Worm (Caenorhabditis elegans) whole organism, L1 larva: ENCODE data around the gene swt-5.

Experiments used
- C16A3.4 ChIP-seq: fragments of 150-350 bp; optimal IDR thresholded peaks from 2 replicates; lab custom pipeline; 2014; ENCODE audit warnings: missing biosample characterization, missing genetic modification characterization
- F16B12.6 ChIP-seq: fragments of 150-350 bp; optimal IDR thresholded peaks from 2 replicates; lab custom pipeline; 2014; ENCODE audit warnings: missing biosample characterization, missing genetic modification characterization
- Y116A8C.19 ChIP-seq: sonication (generic microtip); optimal IDR thresholded peaks from 2 replicates; lab custom pipeline; 2016; ENCODE audit warnings: missing compliant biosample characterization, missing genetic modification characterization, borderline replicate concordance
- aha-1 ChIP-seq: fragments of 150-350 bp; optimal IDR thresholded peaks from 2 replicates; lab custom pipeline; 2014; ENCODE audit warnings: missing biosample characterization, missing genetic modification characterization
- alr-1 ChIP-seq: fragments of 200-800 bp; sonication (Bioruptor generic); optimal IDR thresholded peaks from 2 replicates; lab custom pipeline; 2018; ENCODE audit warnings: borderline replicate concordance, mild to moderate bottlenecking, missing genetic modification characterization, missing compliant biosample characterization
- blmp-1 ChIP-seq: fragments of 150-350 bp; optimal IDR thresholded peaks from 2 replicates; lab custom pipeline; 2014; ENCODE audit warnings: missing biosample characterization, missing genetic modification characterization
- ceh-8 ChIP-seq: fragments of 200-800 bp; sonication (Bioruptor generic); optimal IDR thresholded peaks from 2 replicates; lab custom pipeline; 2018; ENCODE audit warnings: mild to moderate bottlenecking, missing genetic modification characterization, moderate library complexity, missing compliant biosample characterization
- ceh-82 ChIP-seq, 3 experiments: fragments of 150-350 bp in 1 of 3; sonication (generic microtip) in 2 of 3; optimal IDR thresholded peaks; 2 replicates each; lab custom pipeline; 2014 to 2017; ENCODE audit warnings: missing biosample characterization in 3 of 3, missing genetic modification characterization in 3 of 3
- ceh-90 ChIP-seq: sonication (generic microtip); optimal IDR thresholded peaks from 2 replicates; lab custom pipeline; 2016; ENCODE audit warnings: missing genetic modification characterization, missing compliant biosample characterization
- ces-1 ChIP-seq: fragments of 150-350 bp; optimal IDR thresholded peaks from 2 replicates; lab custom pipeline; 2014; ENCODE audit warnings: missing biosample characterization, missing genetic modification reagents, missing genetic modification characterization
- dpl-1 ChIP-seq, 3 experiments: fragments of 150-350 bp in 2 of 3; sonication (generic microtip) in 1 of 3; optimal IDR thresholded peaks; 2 replicates each; lab custom pipeline; 2014 to 2017; ENCODE audit warnings: missing biosample characterization in 3 of 3, missing genetic modification characterization in 3 of 3, missing genetic modification reagents in 3 of 3
- dsc-1 ChIP-seq: sonication (generic microtip); optimal IDR thresholded peaks from 2 replicates; lab custom pipeline; 2016; ENCODE audit warnings: mild to moderate bottlenecking, missing genetic modification characterization, missing compliant biosample characterization
- efl-1 ChIP-seq, 4 experiments: fragments of 150-350 bp; optimal IDR thresholded peaks in 3 of 4; peaks in 1 of 4; 1 replicate in 1 of 4; 2 replicates in 3 of 4; lab custom pipeline; 2014; ENCODE audit warnings: missing biosample characterization in 2 of 4, missing genetic modification characterization in 2 of 4, missing genetic modification reagents in 2 of 4
- egl-13 ChIP-seq: sonication (generic microtip); optimal IDR thresholded peaks from 2 replicates; lab custom pipeline; 2016; ENCODE audit warnings: missing genotype, missing genetic modification reagents, missing genetic modification characterization, missing compliant biosample characterization
- fkh-10 ChIP-seq: sonication (generic microtip); optimal IDR thresholded peaks from 2 replicates; lab custom pipeline; 2017; ENCODE audit warnings: missing biosample characterization, missing genetic modification reagents, missing genetic modification characterization
- fkh-4 ChIP-seq: sonication (generic microtip); optimal IDR thresholded peaks from 2 replicates; lab custom pipeline; 2016; ENCODE audit warnings: missing compliant biosample characterization, missing genetic modification characterization, borderline replicate concordance
- fkh-8 ChIP-seq: sonication (generic microtip); optimal IDR thresholded peaks from 2 replicates; lab custom pipeline; 2016; ENCODE audit warnings: mild to moderate bottlenecking, missing genetic modification characterization, missing compliant biosample characterization
- fos-1 ChIP-seq: fragments of 150-350 bp; optimal IDR thresholded peaks from 2 replicates; lab custom pipeline; 2014; ENCODE audit warnings: missing biosample characterization, missing genetic modification characterization
- hlh-17 ChIP-seq: fragments of 200-800 bp; sonication (Bioruptor generic); optimal IDR thresholded peaks from 2 replicates; lab custom pipeline; 2018; ENCODE audit warnings: missing genetic modification characterization, mild to moderate bottlenecking, missing compliant biosample characterization, moderate library complexity, borderline replicate concordance
- irx-1 ChIP-seq: sonication (generic microtip); optimal IDR thresholded peaks from 2 replicates; lab custom pipeline; 2016; ENCODE audit warnings: missing genetic modification characterization, missing compliant biosample characterization
- isw-1 ChIP-seq: fragments of 200-800 bp; sonication (Bioruptor generic); IDR thresholded peaks from 2 replicates; pipeline ENCODE4 v1.3.6; 2022; ENCODE audit warnings: missing genetic modification characterization, missing compliant biosample characterization
- jun-1 ChIP-seq: fragments of 150-350 bp; optimal IDR thresholded peaks from 2 replicates; lab custom pipeline; 2014; ENCODE audit warnings: missing biosample characterization, missing genetic modification reagents, missing genetic modification characterization
- lin-13 ChIP-seq: fragments of 150-350 bp; optimal IDR thresholded peaks from 2 replicates; lab custom pipeline; 2014; ENCODE audit warnings: missing biosample characterization, missing genetic modification reagents, missing genetic modification characterization
- lin-14 ChIP-seq: fragments of 200-800 bp; sonication (Bioruptor generic); optimal IDR thresholded peaks from 2 replicates; lab custom pipeline; 2018; ENCODE audit warnings: mild to moderate bottlenecking, missing genetic modification characterization, moderate library complexity, missing compliant biosample characterization
- lin-15B ChIP-seq: fragments of 150-350 bp; sonication (generic microtip); optimal IDR thresholded peaks from 3 replicates; lab custom pipeline; 2014; ENCODE audit warnings: missing biosample characterization, missing genetic modification characterization
- lin-35 ChIP-seq, 2 experiments: fragments of 150-350 bp; optimal IDR thresholded peaks; 2 replicates each; lab custom pipeline; 2014; ENCODE audit warnings: missing biosample characterization in 2 of 2, missing genetic modification characterization in 2 of 2, missing genetic modification reagents in 2 of 2
- lin-39 ChIP-seq: fragments of 150-350 bp; optimal IDR thresholded peaks from 2 replicates; lab custom pipeline; 2014; ENCODE audit warnings: missing biosample characterization, missing genetic modification reagents, missing genetic modification characterization
- lsy-2 ChIP-seq, 2 experiments: fragments of 150-350 bp; optimal IDR thresholded peaks; 2 replicates each; lab custom pipeline; 2014; ENCODE audit warnings: missing biosample characterization in 2 of 2, missing genetic modification characterization in 2 of 2
- mef-2 ChIP-seq: fragments of 150-350 bp; optimal IDR thresholded peaks from 2 replicates; lab custom pipeline; 2014; ENCODE audit warnings: missing biosample characterization, missing genetic modification characterization
- mep-1 ChIP-seq: fragments of 150-350 bp; optimal IDR thresholded peaks from 2 replicates; lab custom pipeline; 2014; ENCODE audit warnings: missing biosample characterization, missing genetic modification characterization
- nhr-19 ChIP-seq: fragments of 200-800 bp; sonication (Bioruptor generic); conservative IDR thresholded peaks from 2 replicates; pipeline ENCODE4 v1.3.6; 2022; ENCODE audit warnings: missing genetic modification characterization, missing compliant biosample characterization
- nhr-20 ChIP-seq: sonication (generic microtip); optimal IDR thresholded peaks from 2 replicates; lab custom pipeline; 2016; ENCODE audit warnings: mild to moderate bottlenecking, missing genetic modification characterization, missing compliant biosample characterization
- nhr-47 ChIP-seq: sonication (generic microtip); optimal IDR thresholded peaks from 2 replicates; lab custom pipeline; 2016; ENCODE audit warnings: mild to moderate bottlenecking, missing genetic modification characterization, moderate library complexity, missing compliant biosample characterization
- nhr-71 ChIP-seq: sonication (generic microtip); optimal IDR thresholded peaks from 2 replicates; lab custom pipeline; 2016; ENCODE audit warnings: mild to moderate bottlenecking, missing genetic modification characterization, moderate library complexity, missing compliant biosample characterization
- nhr-76 ChIP-seq: sonication (generic microtip); optimal IDR thresholded peaks from 2 replicates; lab custom pipeline; 2017; ENCODE audit warnings: missing biosample characterization, missing genetic modification characterization
- nhr-84 ChIP-seq: sonication (generic microtip); optimal IDR thresholded peaks from 2 replicates; lab custom pipeline; 2017; ENCODE audit warnings: missing biosample characterization, missing genetic modification characterization
- rnt-1 ChIP-seq: sonication (generic microtip); optimal IDR thresholded peaks from 2 replicates; lab custom pipeline; 2016; ENCODE audit warnings: mild to moderate bottlenecking, missing genetic modification characterization, moderate library complexity, missing compliant biosample characterization
- skn-1 ChIP-seq: fragments of 150-350 bp; optimal IDR thresholded peaks from 2 replicates; lab custom pipeline; 2014; ENCODE audit warnings: missing biosample characterization, missing genetic modification characterization
- snpc-4 ChIP-seq: fragments of 150-350 bp; optimal IDR thresholded peaks from 2 replicates; lab custom pipeline; 2014; ENCODE audit warnings: missing biosample characterization, missing genetic modification characterization
- snu-23 ChIP-seq: sonication (generic microtip); optimal IDR thresholded peaks from 2 replicates; lab custom pipeline; 2016; ENCODE audit warnings: missing genetic modification characterization, missing compliant biosample characterization
- sox-4 ChIP-seq: sonication (generic microtip); optimal IDR thresholded peaks from 2 replicates; lab custom pipeline; 2016; ENCODE audit warnings: missing genetic modification characterization, missing compliant biosample characterization
- swsn-7 ChIP-seq: sonication (generic microtip); optimal IDR thresholded peaks from 2 replicates; lab custom pipeline; 2016; ENCODE audit warnings: missing genetic modification characterization, missing compliant biosample characterization
- tbx-2 ChIP-seq: sonication (generic microtip); optimal IDR thresholded peaks from 2 replicates; lab custom pipeline; 2016; ENCODE audit warnings: missing genetic modification characterization, missing compliant biosample characterization
- unc-62 ChIP-seq: fragments of 150-350 bp; optimal IDR thresholded peaks from 2 replicates; lab custom pipeline; 2014; ENCODE audit warnings: missing biosample characterization, missing genetic modification reagents, missing genetic modification characterization
- unc-86 ChIP-seq: sonication (generic microtip); optimal IDR thresholded peaks from 2 replicates; lab custom pipeline; 2016; ENCODE audit warnings: missing genetic modification characterization, missing compliant biosample characterization
- xbp-1 ChIP-seq: sonication (generic microtip); optimal IDR thresholded peaks from 2 replicates; lab custom pipeline; 2016; ENCODE audit warnings: missing genetic modification characterization, missing compliant biosample characterization
- zag-1 ChIP-seq: fragments of 150-350 bp; optimal IDR thresholded peaks from 2 replicates; lab custom pipeline; 2014; ENCODE audit warnings: missing biosample characterization, missing genetic modification characterization

swt-5 gene

DNA sequence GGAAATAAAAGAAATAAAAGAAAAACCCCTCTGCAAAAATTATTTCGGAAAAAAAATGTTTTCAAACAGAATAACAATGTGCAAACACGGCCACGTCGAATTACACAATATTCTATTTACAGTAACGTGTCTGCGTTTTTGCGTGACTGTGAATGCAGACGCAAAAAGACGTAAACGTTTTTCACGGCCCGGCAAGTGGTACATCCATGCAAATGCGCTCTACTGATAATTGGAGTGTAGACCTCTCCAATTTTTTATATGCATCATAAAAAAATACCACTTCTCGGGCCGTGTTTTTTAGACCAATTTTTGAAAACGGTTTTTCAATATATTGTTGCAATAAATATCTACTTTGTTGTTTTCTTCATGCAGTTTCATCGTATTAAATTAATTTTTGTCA lies 48.3 kb downstream of the swt-5 start, which contains the start of gene nstp-10:
Gene nstp-10, minus strand, starts transcription at position 378 of the 400 bp plus-strand sequence.
- peak; percentile 4 for TF ChIP-seq snpc-4 (tag; lab: Kevin White, UChicago)
- peak; percentile 46 for TF ChIP-seq swsn-7 (tag; lab: Kevin White, UChicago)
- TF ChIP-seq nhr-71 (tag; lab: Kevin White, UChicago), result peak; percentile 54
- TF ChIP-seq ceh-82 (tag; optimal IDR thresholded peaks at IDR 0.05; lab: Kevin White, UChicago), result peak in 1 of 3 experiments; percentile 31
- peak; percentile 31 for TF ChIP-seq lin-15B
- TF ChIP-seq mef-2 (tag; lab: Kevin White, UChicago), result no peak
- peak; percentile 45 for TF ChIP-seq nhr-47 (tag; lab: Kevin White, UChicago)
- peak; percentile 50 for TF ChIP-seq nhr-19 (GFP tag; lab: Robert Waterston, UW)
- no peak for TF ChIP-seq lin-39
- TF ChIP-seq skn-1, result peak; percentile 21
- peak; percentile 51 for TF ChIP-seq xbp-1 (tag; lab: Kevin White, UChicago)
- peak; percentile 73 for TF ChIP-seq F16B12.6 (tag; lab: Kevin White, UChicago)
- no peak for TF ChIP-seq nhr-76 (tag; lab: Kevin White, UChicago)
- peak; percentile 16 for TF ChIP-seq dsc-1 (tag; lab: Kevin White, UChicago)
- peak; percentile 16 for TF ChIP-seq lin-13 (GFP tag; lab: Kevin White, UChicago)
- peak; percentile 44 for TF ChIP-seq nhr-20 (tag; lab: Kevin White, UChicago)
- peak; percentile 36 for TF ChIP-seq rnt-1 (tag; lab: Kevin White, UChicago)
- no peak for TF ChIP-seq hlh-17 (GFP tag; lab: Kevin White, UChicago)
- no peak for TF ChIP-seq Y116A8C.19 (tag; lab: Kevin White, UChicago)
- peak; percentile 12 for TF ChIP-seq mep-1
- TF ChIP-seq sox-4 (tag; lab: Kevin White, UChicago), result no peak
- peak; percentile 67 for TF ChIP-seq snu-23 (GFP tag; lab: Kevin White, UChicago)
- peak; percentile 12 for TF ChIP-seq irx-1 (tag; lab: Kevin White, UChicago)
- no peak for TF ChIP-seq fkh-4 (tag; lab: Kevin White, UChicago)
- TF ChIP-seq dpl-1 (GFP tag; optimal IDR thresholded peaks at IDR 0.05; lab: Kevin White, UChicago), result peak; percentile 12 to 46 (median 43)
- peak; percentile 12 for TF ChIP-seq fos-1
- peak; percentile 11 for TF ChIP-seq fkh-8 (tag; lab: Kevin White, UChicago)
- peak; percentile 62 to 79 for TF ChIP-seq lsy-2 (tag; optimal IDR thresholded peaks at IDR 0.05; lab: Kevin White, UChicago)
- TF ChIP-seq unc-86 (tag; lab: Kevin White, UChicago), result peak; percentile 35
- TF ChIP-seq jun-1 (tag; lab: Kevin White, UChicago), result peak; percentile 7
- TF ChIP-seq isw-1 (GFP tag; lab: Robert Waterston, UW), result peak; percentile 17; the same call in 1 of the 2 replicates
- TF ChIP-seq unc-62 (GFP tag; lab: Kevin White, UChicago), result no peak
- TF ChIP-seq lin-35 (GFP tag; optimal IDR thresholded peaks at IDR 0.05; lab: Kevin White, UChicago), result peak; percentile 57 to 69
- TF ChIP-seq alr-1 (tag; lab: Kevin White, UChicago), result no peak
- TF ChIP-seq lin-14 (GFP tag; lab: Kevin White, UChicago), result peak; percentile 67
- peak; percentile 31 for TF ChIP-seq C16A3.4 (tag; lab: Kevin White, UChicago)
- TF ChIP-seq tbx-2 (tag; lab: Kevin White, UChicago), result peak; percentile 16
- no peak for TF ChIP-seq zag-1 (tag; lab: Kevin White, UChicago)
- peak; percentile 64 to 68 for TF ChIP-seq efl-1 (optimal IDR thresholded peaks at IDR 0.05; lab: Kevin White, UChicago)
- peak in 1 of 2 experiments; percentile 53 for TF ChIP-seq efl-1 (GFP tag; optimal IDR thresholded peaks at IDR 0.05 in 1 of 2; lab: Kevin White, UChicago)
- no peak for TF ChIP-seq ces-1 (GFP tag; lab: Kevin White, UChicago)

DNA sequence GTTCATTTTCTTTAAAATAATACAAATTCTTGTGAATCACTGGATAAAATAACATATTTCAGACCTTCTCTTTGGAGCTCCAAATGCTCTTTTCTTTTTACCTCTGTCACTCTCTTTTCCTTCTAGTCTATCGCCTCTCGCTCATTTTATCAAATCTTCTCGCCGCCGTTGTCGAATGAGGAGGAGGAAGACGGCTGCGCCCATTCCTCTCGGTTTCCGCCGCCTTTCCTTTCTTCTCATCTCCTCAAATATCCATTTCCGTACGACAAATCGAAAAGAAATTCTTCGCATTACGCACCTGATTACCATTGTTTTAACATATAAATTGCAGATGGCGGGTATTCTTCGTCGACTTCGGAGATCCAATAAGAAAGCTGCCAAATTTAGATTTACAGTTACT lies 49.1 kb downstream of the swt-5 start, which contains the start of gene ehbp-1:
Gene ehbp-1, plus strand, starts transcription at position 332 of the 400 bp plus-strand sequence.
- no peak for TF ChIP-seq snpc-4 (tag; lab: Kevin White, UChicago)
- peak; percentile 1 for TF ChIP-seq snu-23 (GFP tag; lab: Kevin White, UChicago)
- peak; percentile 67 for TF ChIP-seq blmp-1 (tag; lab: Kevin White, UChicago)
- TF ChIP-seq swsn-7 (tag; lab: Kevin White, UChicago), result peak; percentile 0
- TF ChIP-seq lin-14 (GFP tag; lab: Kevin White, UChicago), result peak; percentile 80
- TF ChIP-seq ceh-8 (GFP tag; lab: Kevin White, UChicago), result no peak
- TF ChIP-seq aha-1, result no peak
- TF ChIP-seq egl-13, result peak; percentile 18
- TF ChIP-seq nhr-20 (tag; lab: Kevin White, UChicago), result no peak
- peak; percentile 18 for TF ChIP-seq nhr-71 (tag; lab: Kevin White, UChicago)
- no peak for TF ChIP-seq mep-1
- TF ChIP-seq ceh-90 (tag; lab: Kevin White, UChicago), result no peak
- no peak for TF ChIP-seq Y116A8C.19 (tag; lab: Kevin White, UChicago)
- no peak for TF ChIP-seq nhr-84 (tag; lab: Kevin White, UChicago)
- TF ChIP-seq fkh-10 (GFP tag; lab: Kevin White, UChicago), result peak; percentile 58
- TF ChIP-seq, all 84 proteins: peak for 7
